Fruit fly (Drosophila melanogaster) ovary, adult (tissue): Measurements from ENCODE around the gene hry.

Experiments used
- CG17801 ChIP-seq: fragments of 200-800 bp; optimal IDR thresholded peaks from 2 replicates; lab custom pipeline; 2019; ENCODE audit warnings: missing biosample characterization, mild to moderate bottlenecking, missing genetic modification characterization, moderate library complexity; ENCODE audit not compliant: partially characterized antibody

The hry gene

DNA sequence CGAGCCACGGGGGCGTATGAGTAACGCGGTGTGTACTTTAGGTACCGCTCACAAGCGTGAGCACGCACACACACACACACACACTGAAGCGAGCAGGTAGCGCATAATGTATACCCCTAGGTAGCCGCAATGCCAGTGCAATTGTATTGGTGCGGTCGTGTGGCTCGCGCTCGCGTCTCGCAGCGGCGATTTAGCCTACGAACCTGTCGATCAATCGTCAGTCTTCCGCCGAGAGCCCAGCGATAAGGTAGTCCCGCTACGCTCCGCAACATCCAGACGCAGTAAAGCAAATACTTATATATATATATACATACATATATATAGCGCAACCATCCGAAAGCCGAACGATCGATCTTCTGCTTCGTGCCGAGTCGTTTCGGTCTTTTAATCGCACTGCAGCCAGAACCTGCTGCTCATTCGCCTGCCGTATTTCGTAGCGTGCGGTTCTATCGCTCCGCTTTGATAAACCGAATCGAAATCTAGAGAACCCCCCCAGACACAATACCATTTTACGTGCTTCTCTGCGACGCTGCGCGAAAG, at the start of gene hry:
hry (plus strand) TSS at position 215 of the 540 bp plus-strand sequence.
- peak; percentile 88 for TF ChIP-seq CG17801 (GFP tag; lab: Kevin White, UChicago)

DNA sequence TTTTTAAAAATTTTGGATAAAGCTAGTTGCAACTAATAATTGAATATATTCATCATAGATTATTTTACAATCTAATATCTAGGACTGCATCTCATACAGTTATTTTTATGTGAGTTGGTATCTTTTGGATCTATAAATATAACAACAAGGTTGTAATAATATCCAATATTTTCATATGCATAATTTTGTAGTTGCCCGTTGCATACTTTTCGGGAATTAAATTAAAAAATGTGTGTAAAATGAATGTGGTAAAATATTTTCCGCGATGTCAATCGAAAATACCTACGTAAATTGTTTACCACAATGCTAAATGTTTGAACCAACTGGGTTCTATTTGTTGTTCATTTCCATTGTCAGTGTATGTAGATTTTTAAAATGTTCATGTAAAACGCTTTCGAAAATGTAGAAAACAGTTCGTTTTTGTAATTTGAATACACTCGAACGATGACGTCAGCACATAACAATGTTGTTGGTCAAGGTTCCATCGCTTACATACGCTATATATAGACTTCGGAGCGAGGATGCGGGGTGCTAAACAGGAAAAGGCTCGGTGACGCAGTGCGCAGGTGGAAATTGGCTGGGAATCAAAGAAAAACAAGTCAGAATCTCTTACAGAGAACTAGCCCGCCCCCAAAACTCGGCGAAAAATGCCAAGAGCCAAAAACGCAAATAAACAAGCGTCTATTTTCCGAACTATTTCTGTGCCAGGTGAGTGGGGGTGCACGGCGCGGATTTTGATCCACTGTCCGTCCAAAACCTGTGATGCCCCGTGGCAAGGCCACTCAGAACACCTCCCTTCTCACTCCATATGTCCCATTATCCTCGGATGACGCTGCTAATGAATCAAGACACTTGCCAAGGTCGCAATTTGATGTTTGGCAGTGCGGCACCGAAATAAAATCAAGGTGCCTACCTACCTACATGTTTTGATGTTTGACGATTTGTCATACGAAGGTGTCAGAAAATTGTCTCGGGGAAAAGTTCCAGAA, 47.4 kb upstream of the hry start:
- TF ChIP-seq CG17801 (GFP tag; lab: Kevin White, UChicago): no peak

DNA sequence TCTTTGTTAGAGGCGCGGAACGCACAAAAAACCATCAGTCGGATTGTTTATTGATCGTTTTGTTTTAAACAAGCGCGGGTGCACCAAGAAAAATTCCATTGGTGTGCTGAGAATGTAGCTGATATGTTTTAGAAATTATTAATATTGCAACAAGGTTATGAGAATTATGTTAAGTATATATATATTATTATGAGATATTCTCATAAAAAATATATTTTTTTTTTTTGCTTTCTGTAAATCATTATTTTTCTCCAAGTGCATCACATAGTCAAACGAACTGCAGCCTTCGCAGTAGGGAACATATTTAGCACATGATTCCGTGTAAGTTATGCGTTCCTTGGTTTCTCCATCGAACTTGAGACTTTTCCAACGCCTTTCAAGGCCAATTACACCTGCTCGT, 46.6 kb upstream of the hry start:
- TF ChIP-seq CG17801 (GFP tag; lab: Kevin White, UChicago): no peak

DNA sequence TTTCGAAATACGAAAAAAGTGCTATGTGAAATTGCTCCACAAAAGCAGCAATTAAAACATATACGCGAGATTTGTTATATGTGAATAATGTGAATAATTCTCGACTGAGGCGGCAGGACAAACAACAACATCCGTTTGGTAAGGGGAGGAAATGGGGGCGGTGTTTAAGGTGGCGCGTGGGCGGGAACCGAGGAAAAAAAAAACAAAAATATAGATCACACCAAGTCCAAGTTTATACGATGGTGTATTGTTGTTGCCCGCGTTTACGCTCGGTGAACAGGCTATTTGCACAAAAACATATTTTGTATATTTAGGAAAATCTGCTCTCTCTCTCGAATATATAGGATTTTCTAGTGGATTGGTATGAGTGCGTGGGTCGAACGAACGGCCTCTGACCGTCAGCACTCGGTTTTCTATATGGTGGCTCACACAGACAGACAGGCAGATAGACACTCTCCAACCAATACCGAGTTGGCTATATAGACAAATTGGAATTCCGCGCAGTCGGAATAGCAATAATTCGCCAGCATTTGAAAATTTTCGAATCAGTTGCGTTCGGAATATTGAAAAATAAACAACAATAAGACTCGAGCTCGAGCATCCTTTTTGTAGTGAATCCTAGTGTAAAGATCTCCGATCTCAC, 45.7 kb upstream of the hry start:
- no peak for TF ChIP-seq CG17801 (GFP tag; lab: Kevin White, UChicago)

DNA sequence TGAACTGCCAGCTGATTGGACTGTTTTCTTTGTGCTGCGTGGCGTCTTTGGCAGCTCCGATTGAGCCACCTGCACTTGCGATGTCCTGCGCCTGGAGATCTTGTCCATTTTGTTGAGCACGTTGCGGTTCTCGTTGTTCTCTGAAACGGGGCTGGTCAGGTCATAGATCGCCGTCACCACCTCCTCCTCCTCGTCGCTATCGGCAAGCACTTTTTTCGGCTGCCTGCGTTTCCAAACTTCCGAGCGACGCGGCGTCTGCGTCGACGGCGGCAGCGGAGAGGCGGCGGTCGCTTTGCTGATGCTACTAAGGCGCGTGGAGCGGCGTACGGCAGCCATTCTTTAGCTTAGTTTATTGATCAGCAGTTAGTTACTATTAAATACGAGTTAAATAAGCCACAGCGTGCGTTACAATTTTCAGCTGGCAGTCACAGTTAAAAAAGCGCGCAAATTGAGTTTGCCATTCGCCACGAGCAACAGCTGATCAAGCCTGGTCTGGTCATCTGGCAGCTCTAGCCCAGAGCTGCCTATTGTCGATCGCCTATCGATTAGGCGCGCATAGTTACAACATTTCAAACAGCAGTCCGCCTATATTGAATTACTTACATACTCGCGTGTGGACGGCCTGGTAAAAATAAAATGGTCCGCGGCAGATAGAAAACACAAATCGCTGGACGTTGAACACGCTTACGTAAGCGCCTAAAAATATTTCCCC, 41.8 kb upstream of the hry start, which contains the start of gene Cdc6:
Cdc6 (minus strand) TSS at position 456 of the 712 bp plus-strand sequence.
- TF ChIP-seq CG17801 (GFP tag; lab: Kevin White, UChicago): no peak

DNA sequence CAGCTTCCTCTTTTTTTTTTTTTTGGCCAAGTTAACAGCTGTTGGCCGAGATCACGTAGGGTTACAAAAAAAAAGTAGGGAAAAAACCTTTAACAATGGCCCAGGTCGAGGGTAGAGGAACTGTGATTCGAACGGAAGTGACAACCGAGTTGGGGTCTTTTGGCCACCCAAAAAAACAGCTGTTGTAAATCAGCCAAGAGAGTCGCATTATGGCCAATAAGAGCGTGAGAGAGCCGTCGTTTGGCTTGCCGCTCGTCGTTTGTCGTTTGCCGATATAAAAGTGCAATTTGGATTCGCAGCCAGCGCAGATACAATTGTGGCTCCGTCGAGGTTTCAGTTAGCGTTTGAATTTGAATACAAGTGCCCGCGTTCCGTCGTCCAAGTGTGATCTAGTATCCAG, 35.4 kb upstream of the hry start, which contains the start of gene Cpr66D:
Cpr66D (plus strand) TSS at position 301 of the 400 bp plus-strand sequence.
- no peak for TF ChIP-seq CG17801 (GFP tag; lab: Kevin White, UChicago)

DNA sequence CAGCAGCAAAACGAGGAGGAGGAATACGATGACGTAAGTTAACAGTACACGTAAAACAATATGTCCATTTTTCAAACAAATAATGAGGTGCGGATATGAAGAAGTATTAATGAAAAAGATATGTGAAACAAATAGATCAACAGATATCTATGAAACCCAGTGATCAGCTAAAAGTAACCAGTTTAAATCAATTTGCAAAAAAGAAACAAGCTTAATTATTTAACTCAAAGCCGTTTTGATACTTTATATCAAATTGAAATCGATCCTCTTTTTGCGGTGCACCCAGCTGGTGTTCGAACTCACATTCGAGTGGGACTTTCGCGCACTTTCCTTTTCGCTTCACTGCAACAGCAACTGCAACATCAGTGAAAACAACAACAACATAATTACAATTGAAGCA, 34.5 kb upstream of the hry start:
- TF ChIP-seq CG17801 (GFP tag; lab: Kevin White, UChicago): no peak

DNA sequence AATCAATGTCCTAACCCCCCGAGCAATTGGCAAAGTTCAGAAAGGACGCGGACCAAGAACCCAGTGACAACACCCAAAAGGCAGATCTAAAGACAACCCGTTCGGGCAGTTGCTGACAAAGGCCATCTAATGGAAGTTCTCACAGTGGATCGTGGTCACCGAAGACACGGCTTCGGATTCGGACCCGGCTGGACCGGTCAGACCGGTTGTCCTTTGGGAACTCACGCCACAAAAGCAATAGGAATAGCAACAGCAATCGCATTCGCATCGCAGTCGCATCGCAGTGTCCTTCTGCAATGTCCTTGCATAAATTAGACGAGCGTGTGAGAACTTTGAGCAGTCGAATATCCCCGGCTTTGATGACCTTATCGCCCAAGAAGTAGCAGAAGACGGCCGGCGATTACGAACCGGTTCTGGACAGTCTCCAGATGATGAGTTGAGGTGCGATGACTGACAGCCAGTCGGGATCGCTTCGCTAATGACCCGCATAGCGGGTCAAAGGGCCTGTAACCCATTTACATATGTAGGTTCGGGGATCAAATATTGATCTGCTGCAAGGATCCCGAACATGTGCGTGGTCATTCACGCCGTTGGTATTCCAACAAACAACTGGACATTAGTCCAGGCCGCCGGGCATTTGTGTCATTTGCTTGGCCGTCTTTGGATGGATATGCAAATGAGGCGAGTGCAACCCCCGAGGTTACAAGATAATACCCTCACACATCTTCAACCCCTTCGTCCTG, 31.6 kb upstream of the hry start:
- TF ChIP-seq CG17801 (GFP tag; lab: Kevin White, UChicago): no peak

DNA sequence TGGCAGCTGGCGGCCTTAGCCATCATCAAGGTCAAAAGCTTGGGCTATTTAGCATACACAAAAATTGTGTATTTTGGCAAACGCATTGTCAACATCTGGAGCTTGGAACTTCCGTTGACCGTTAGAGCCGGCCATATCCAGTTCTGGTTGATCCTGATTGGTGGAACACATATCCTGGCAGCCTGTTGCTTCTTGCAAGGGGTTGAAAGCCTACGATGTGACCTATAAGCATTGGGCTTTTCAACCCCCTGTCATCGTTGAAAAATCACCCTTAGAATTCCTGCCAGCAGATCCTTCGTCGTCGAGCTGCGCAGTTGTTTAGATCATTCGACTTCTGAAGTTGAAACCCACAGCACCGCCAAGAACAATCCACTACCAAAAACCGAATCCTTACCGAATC, 28.7 kb upstream of the hry start, which contains the start of the genes CG13305 and Pex7:
CG13305 (minus strand) TSS at position 2 of the 400 bp plus-strand sequence.
Pex7 (plus strand) TSS at position 325 of the 400 bp plus-strand sequence.
- TF ChIP-seq CG17801 (GFP tag; lab: Kevin White, UChicago): no peak

DNA sequence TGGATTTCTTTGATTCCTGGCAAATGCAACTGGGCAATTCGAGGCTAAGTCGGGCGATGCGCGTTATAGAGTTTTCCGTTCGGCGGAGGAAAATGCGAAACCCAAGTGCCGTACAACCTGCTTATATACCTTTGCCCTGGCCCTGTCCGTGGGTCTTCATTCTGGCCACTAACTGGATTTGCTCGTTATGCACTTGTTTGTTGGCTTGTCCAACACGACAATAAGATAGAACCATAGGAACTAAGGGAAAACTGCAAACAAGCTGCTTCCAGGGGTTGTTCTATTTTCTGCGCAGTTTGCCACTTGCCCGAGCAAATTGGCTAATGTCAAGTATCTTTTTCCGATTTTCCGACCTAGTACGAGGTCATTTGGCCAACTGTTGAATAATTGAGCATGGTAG, 26.7 kb upstream of the hry start, which contains the start of gene Arr2:
Arr2 (minus strand) TSS at position 101 of the 400 bp plus-strand sequence.
- no peak for TF ChIP-seq CG17801 (GFP tag; lab: Kevin White, UChicago)

DNA sequence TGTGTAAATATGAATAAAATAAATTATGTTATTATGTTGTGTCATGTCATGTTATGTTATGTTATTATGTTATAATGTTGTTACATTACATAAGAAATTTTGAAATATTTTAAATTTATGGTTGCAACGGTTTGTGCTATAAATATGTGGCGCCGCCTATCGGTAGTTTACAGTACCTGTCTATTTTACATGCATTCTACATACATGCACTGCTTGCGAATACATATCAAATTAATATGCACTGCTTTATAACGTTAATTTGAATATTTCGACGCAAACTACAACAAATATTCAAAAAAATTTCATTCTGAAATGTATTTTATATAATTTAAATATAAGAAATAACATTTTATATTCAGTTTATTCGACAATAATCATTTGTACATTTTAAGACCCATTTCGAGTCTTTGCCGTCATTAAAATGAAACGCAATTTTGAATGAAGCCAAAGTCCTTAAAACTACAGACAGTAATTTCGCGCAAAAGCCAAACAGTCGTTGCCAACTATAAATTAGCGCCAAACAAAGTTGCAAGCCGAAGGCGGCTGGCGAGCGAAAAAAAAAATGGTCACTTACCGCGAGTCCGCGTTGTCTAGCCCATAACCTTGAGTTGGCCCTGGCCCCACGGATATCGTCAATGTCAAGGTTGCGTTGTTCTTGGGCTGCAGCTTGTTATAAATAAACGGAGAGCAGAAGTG, 23.5 kb upstream of the hry start:
- no peak for TF ChIP-seq CG17801 (GFP tag; lab: Kevin White, UChicago)

DNA sequence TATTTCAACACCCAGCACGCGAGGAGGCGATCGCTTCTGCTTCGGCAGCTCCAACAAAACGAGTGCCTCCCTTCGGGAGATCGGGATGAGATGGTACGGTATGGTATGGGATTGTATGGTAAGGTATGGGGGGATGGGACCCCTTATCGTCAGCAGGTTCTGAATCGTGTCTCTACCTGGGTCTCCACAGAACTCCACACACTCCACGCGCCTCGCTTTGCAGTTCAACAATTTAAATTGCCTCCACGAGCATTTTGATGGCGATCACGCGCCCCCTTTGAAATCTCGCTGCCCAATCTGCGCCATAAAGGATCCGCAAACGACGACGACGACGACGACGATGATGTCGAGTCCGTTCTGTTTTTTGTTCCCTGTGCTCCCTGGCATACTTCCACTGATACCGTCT, 23.0 kb upstream of the hry start:
- TF ChIP-seq CG17801 (GFP tag; lab: Kevin White, UChicago): no peak

DNA sequence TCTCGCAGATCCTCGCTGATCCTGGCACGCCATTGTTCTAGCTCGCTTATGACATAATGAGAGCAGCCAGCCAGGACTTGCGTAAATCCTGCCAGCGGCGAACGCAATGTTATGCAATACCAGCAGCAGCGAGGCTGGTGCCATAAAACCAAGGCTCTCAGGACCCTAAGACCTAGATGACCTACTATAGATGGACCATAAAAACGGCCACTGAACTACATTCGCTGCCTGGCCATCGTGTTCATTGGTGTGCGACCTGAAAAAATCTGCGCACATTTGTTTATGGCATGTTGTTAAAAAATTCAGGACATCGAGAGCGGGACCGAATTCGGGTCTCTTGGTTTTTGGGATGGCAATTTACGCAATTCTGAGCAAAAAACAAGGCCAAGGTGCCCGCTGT, 22.0 kb upstream of the hry start:
- no peak for TF ChIP-seq CG17801 (GFP tag; lab: Kevin White, UChicago)
